Fruit fly (Drosophila melanogaster) whole organism, embryonic: ENCODE data around the gene CG12075.
A peak's percentile ranks its signal among the peaks of the same experiment; 100 is the strongest.

Experiments
- CG10462 ChIP-seq: fragments of 200-800 bp; sonication (Bioruptor generic); optimal IDR thresholded peaks from 2 replicates; lab custom pipeline; 2016; ENCODE audit warnings: missing biosample characterization, missing genetic modification characterization
- CG12744 ChIP-seq: fragments of 200-800 bp; sonication (Bioruptor generic); optimal IDR thresholded peaks from 2 replicates; lab custom pipeline; 2016; ENCODE audit warnings: missing biosample characterization, missing genetic modification characterization
- CG12769 ChIP-seq: fragments of 200-800 bp; sonication (Bioruptor generic); optimal IDR thresholded peaks from 2 replicates; lab custom pipeline; 2019; ENCODE audit warnings: missing biosample characterization, mild to moderate bottlenecking, missing genetic modification characterization, moderate library complexity
- CG14860 ChIP-seq: fragments of 200-800 bp; sonication (Bioruptor generic); IDR thresholded peaks from 3 replicates; pipeline ENCODE4 v1.3.6; 2022; ENCODE audit warnings: missing biosample characterization, missing genetic modification characterization; ENCODE audit not compliant: partially characterized antibody
- CG1602 ChIP-seq: fragments of 200-800 bp; sonication (Bioruptor generic); optimal IDR thresholded peaks from 3 replicates; lab custom pipeline; 2016; ENCODE audit warnings: missing biosample characterization, missing genetic modification characterization
- CG17612 ChIP-seq: fragments of 200-800 bp; sonication (Bioruptor generic); IDR thresholded peaks from 2 replicates; pipeline ENCODE4 v1.3.6; 2022; ENCODE audit warnings: missing biosample characterization, missing genetic modification characterization
- CG30403 ChIP-seq: fragments of 200-800 bp; sonication (Bioruptor generic); optimal IDR thresholded peaks from 3 replicates; lab custom pipeline; 2016; ENCODE audit warnings: missing biosample characterization, missing genetic modification characterization
- CG3163 ChIP-seq: fragments of 200-800 bp; sonication (Bioruptor generic); optimal IDR thresholded peaks from 3 replicates; lab custom pipeline; 2016; ENCODE audit warnings: missing biosample characterization, missing genetic modification characterization
- CG32767 ChIP-seq: fragments of 200-800 bp; sonication (Bioruptor generic); IDR thresholded peaks from 2 replicates; pipeline ENCODE4 v1.3.6; 2022; ENCODE audit warnings: missing biosample characterization, missing genetic modification characterization
- CG33557 ChIP-seq: fragments of 200-800 bp; sonication (Bioruptor generic); optimal IDR thresholded peaks from 2 replicates; lab custom pipeline; 2019; ENCODE audit warnings: missing biosample characterization, mild to moderate bottlenecking, missing genetic modification characterization, moderate library complexity
- CG34422 ChIP-seq: fragments of 200-800 bp; sonication (Bioruptor generic); IDR thresholded peaks from 3 replicates; pipeline ENCODE4 v1.3.6; 2022; ENCODE audit warnings: missing biosample characterization, missing genetic modification characterization
- CG4360 ChIP-seq: fragments of 200-800 bp; sonication (Bioruptor generic); IDR thresholded peaks from 2 replicates; pipeline ENCODE4 v1.3.6; 2022; ENCODE audit warnings: missing biosample characterization, missing genetic modification characterization
- CG4820 ChIP-seq: fragments of 200-800 bp; sonication (Bioruptor generic); optimal IDR thresholded peaks from 3 replicates; lab custom pipeline; 2016; ENCODE audit warnings: missing biosample characterization, missing genetic modification characterization
- CG5245 ChIP-seq: fragments of 200-800 bp; sonication (Bioruptor generic); optimal IDR thresholded peaks from 3 replicates; lab custom pipeline; 2016; ENCODE audit warnings: missing biosample characterization, missing genetic modification characterization
- CG5953 ChIP-seq: fragments of 200-800 bp; sonication (Bioruptor generic); IDR thresholded peaks from 2 replicates; pipeline ENCODE4 v1.3.6; 2022; ENCODE audit warnings: missing biosample characterization, missing genetic modification characterization
- CG7271 ChIP-seq: fragments of 200-800 bp; sonication (Bioruptor generic); optimal IDR thresholded peaks from 2 replicates; lab custom pipeline; 2018; ENCODE audit warnings: missing biosample characterization, mild to moderate bottlenecking, missing genetic modification characterization, moderate library complexity
- CG7556 ChIP-seq: fragments of 200-800 bp; sonication (Bioruptor generic); optimal IDR thresholded peaks from 2 replicates; lab custom pipeline; 2017; ENCODE audit warnings: missing biosample characterization, mild to moderate bottlenecking, missing genetic modification characterization
- CG7786 ChIP-seq: fragments of 200-800 bp; sonication (Bioruptor generic); optimal IDR thresholded peaks from 2 replicates; lab custom pipeline; 2016; ENCODE audit warnings: missing biosample characterization, missing genetic modification characterization
- CG8089 ChIP-seq: fragments of 200-800 bp; sonication (Bioruptor generic); optimal IDR thresholded peaks from 3 replicates; lab custom pipeline; 2016; ENCODE audit warnings: missing biosample characterization, missing genetic modification characterization
- CG8359 ChIP-seq: fragments of 200-800 bp; sonication (Bioruptor generic); optimal IDR thresholded peaks from 2 replicates; lab custom pipeline; 2017; ENCODE audit warnings: missing biosample characterization, mild to moderate bottlenecking, missing genetic modification characterization, borderline replicate concordance
- CG8765 ChIP-seq: fragments of 200-800 bp; sonication (Bioruptor generic); IDR thresholded peaks from 2 replicates; pipeline ENCODE4 v1.3.6; 2022; ENCODE audit warnings: missing biosample characterization, missing genetic modification characterization
- CHES-1-like ChIP-seq: fragments of 200-800 bp; sonication (Bioruptor generic); optimal IDR thresholded peaks from 2 replicates; lab custom pipeline; 2016; ENCODE audit warnings: missing biosample characterization, missing genetic modification characterization
- CTCF ChIP-seq: fragments of 200-800 bp; sonication (Bioruptor generic); optimal IDR thresholded peaks from 2 replicates; lab custom pipeline; 2017; ENCODE audit warnings: missing biosample characterization, mild to moderate bottlenecking, missing genetic modification characterization, moderate library complexity
- D19A ChIP-seq: fragments of 200-800 bp; optimal IDR thresholded peaks from 3 replicates; lab custom pipeline; 2019; ENCODE audit warnings: missing biosample characterization, mild to moderate bottlenecking, missing genetic modification characterization, moderate library complexity
- E2f2 ChIP-seq: fragments of 200-800 bp; sonication (Bioruptor generic); IDR thresholded peaks from 2 replicates; pipeline ENCODE4 v1.3.6; 2022; ENCODE audit warnings: missing biosample characterization, missing genetic modification characterization
- Ets97D ChIP-seq: fragments of 200-800 bp; sonication (Bioruptor generic); optimal IDR thresholded peaks from 3 replicates; lab custom pipeline; 2016; ENCODE audit warnings: missing biosample characterization, missing genetic modification characterization
- GATAe ChIP-seq: fragments of 200-800 bp; sonication (Bioruptor generic); conservative IDR thresholded peaks from 2 replicates; pipeline ENCODE4 v1.3.6; 2022; ENCODE audit warnings: missing biosample characterization, missing genetic modification characterization
- HLH3B ChIP-seq: fragments of 200-800 bp; sonication (Bioruptor generic); IDR thresholded peaks from 2 replicates; pipeline ENCODE4 v1.3.6; 2022; ENCODE audit warnings: missing biosample characterization, missing genetic modification characterization
- Hr3 ChIP-seq: fragments of 200-800 bp; sonication (Bioruptor generic); optimal IDR thresholded peaks from 3 replicates; lab custom pipeline; 2016; ENCODE audit warnings: missing biosample characterization, missing genetic modification characterization
- Max ChIP-seq: fragments of 200-800 bp; sonication (Bioruptor generic); optimal IDR thresholded peaks from 2 replicates; lab custom pipeline; 2016; ENCODE audit warnings: missing biosample characterization, mild to moderate bottlenecking, missing genetic modification characterization
- Med ChIP-seq: fragments of 200-800 bp; sonication (Bioruptor generic); peaks from one replicate; lab custom pipeline; 2016; ENCODE audit warnings: missing biosample characterization, missing genetic modification characterization, mild to moderate bottlenecking, inconsistent platforms, moderate library complexity
- Meics ChIP-seq: fragments of 200-800 bp; sonication (Bioruptor generic); optimal IDR thresholded peaks from 2 replicates; lab custom pipeline; 2017; ENCODE audit warnings: missing biosample characterization, mild to moderate bottlenecking, missing genetic modification characterization
- NC2β ChIP-seq: fragments of 200-800 bp; sonication (Bioruptor generic); optimal IDR thresholded peaks from 2 replicates; lab custom pipeline; 2016; ENCODE audit warnings: missing biosample characterization, missing genetic modification characterization
- NFAT ChIP-seq: fragments of 200-800 bp; sonication (Bioruptor generic); IDR thresholded peaks from 2 replicates; pipeline ENCODE4 v1.3.6; 2022; ENCODE audit warnings: missing biosample characterization, missing genetic modification characterization
- az2 ChIP-seq: fragments of 200-800 bp; sonication (Bioruptor generic); optimal IDR thresholded peaks from 3 replicates; lab custom pipeline; 2016; ENCODE audit warnings: missing biosample characterization, missing genetic modification characterization
- bbx ChIP-seq: fragments of 200-800 bp; sonication (Bioruptor generic); IDR thresholded peaks from 2 replicates; pipeline ENCODE4 v1.3.6; 2022; ENCODE audit warnings: missing biosample characterization, missing genetic modification characterization; ENCODE audit not compliant: partially characterized antibody
- caup ChIP-seq: fragments of 200-800 bp; sonication (Bioruptor generic); optimal IDR thresholded peaks from 3 replicates; lab custom pipeline; 2017; ENCODE audit warnings: missing biosample characterization, mild to moderate bottlenecking, missing genetic modification characterization, moderate library complexity; ENCODE audit not compliant: severe bottlenecking
- chinmo ChIP-seq: fragments of 200-800 bp; sonication (Bioruptor generic); IDR thresholded peaks from 4 replicates; pipeline ENCODE4 v1.3.6; 2022; ENCODE audit warnings: missing biosample characterization, missing genetic modification characterization; ENCODE audit not compliant: partially characterized antibody
- dysf ChIP-seq: fragments of 200-800 bp; sonication (Bioruptor generic); IDR thresholded peaks from 3 replicates; pipeline ENCODE4 v1.3.6; 2022; ENCODE audit warnings: missing biosample characterization, missing genetic modification characterization
- ewg ChIP-seq: fragments of 200-800 bp; sonication (Bioruptor generic); optimal IDR thresholded peaks from 3 replicates; lab custom pipeline; 2017; ENCODE audit warnings: mild to moderate bottlenecking, missing biosample characterization, missing genetic modification reagents, missing genetic modification characterization
- exex ChIP-seq: fragments of 200-800 bp; sonication (Bioruptor generic); optimal IDR thresholded peaks from 4 replicates; lab custom pipeline; 2018; ENCODE audit warnings: missing biosample characterization, mild to moderate bottlenecking, missing genetic modification characterization, moderate library complexity
- fd3F ChIP-seq: fragments of 200-800 bp; sonication (Bioruptor generic); optimal IDR thresholded peaks from 2 replicates; lab custom pipeline; 2018; ENCODE audit warnings: missing biosample characterization, mild to moderate bottlenecking, missing genetic modification characterization, moderate library complexity
- grn ChIP-seq: fragments of 200-800 bp; sonication (Bioruptor generic); optimal IDR thresholded peaks from 3 replicates; lab custom pipeline; 2017; ENCODE audit warnings: missing biosample characterization, missing genetic modification characterization
- gt ChIP-seq: fragments of 200-800 bp; sonication (Bioruptor generic); IDR thresholded peaks from 2 replicates; pipeline ENCODE4 v1.3.6; 2022; ENCODE audit warnings: missing biosample characterization, missing genetic modification characterization
- hb ChIP-seq: fragments of 200-800 bp; sonication (Bioruptor generic); IDR thresholded peaks from 3 replicates; pipeline ENCODE4 v1.3.6; 2022; ENCODE audit warnings: missing biosample characterization, missing genetic modification characterization; ENCODE audit not compliant: partially characterized antibody
- nau ChIP-seq: fragments of 200-800 bp; sonication (Bioruptor generic); optimal IDR thresholded peaks from 3 replicates; lab custom pipeline; 2017; ENCODE audit warnings: missing biosample characterization, mild to moderate bottlenecking, missing genetic modification characterization, missing genetic modification reagents
- pros ChIP-seq: fragments of 200-800 bp; sonication (Bioruptor generic); optimal IDR thresholded peaks from 3 replicates; lab custom pipeline; 2019; ENCODE audit warnings: missing biosample characterization, mild to moderate bottlenecking, missing genetic modification characterization, moderate library complexity
- ro ChIP-seq: fragments of 200-800 bp; sonication (Bioruptor generic); IDR thresholded peaks from 2 replicates; pipeline ENCODE4 v1.3.6; 2022; ENCODE audit warnings: missing biosample characterization, missing genetic modification characterization
- sd ChIP-seq: fragments of 200-800 bp; sonication (Bioruptor generic); optimal IDR thresholded peaks from 3 replicates; lab custom pipeline; 2018; ENCODE audit warnings: missing biosample characterization, mild to moderate bottlenecking, missing genetic modification characterization, moderate library complexity
- so ChIP-seq: fragments of 200-800 bp; sonication (Bioruptor generic); IDR thresholded peaks from 3 replicates; pipeline ENCODE4 v1.3.6; 2022; ENCODE audit warnings: missing biosample characterization, missing genetic modification characterization
- sqz ChIP-seq: fragments of 200-800 bp; sonication (Bioruptor generic); optimal IDR thresholded peaks from 3 replicates; lab custom pipeline; 2018; ENCODE audit warnings: missing biosample characterization, mild to moderate bottlenecking, missing genetic modification characterization
- z ChIP-seq: fragments of 200-800 bp; sonication (Bioruptor generic); IDR thresholded peaks from 3 replicates; pipeline ENCODE4 v1.3.6; 2022; ENCODE audit warnings: missing biosample characterization, missing genetic modification characterization

The CG12075 gene

dm6 chrX:8861267-8861666, 23.1 kb downstream of the CG12075 start (continued):
- TF ChIP-seq HLH3B (GFP tag; lab: Robert Waterston, UW): peak; percentile 33; the same call in 1 of the 2 replicates
- no peak for TF ChIP-seq CG8765 (GFP tag; lab: Robert Waterston, UW)
- no peak for TF ChIP-seq exex (tag; lab: Kevin White, UChicago)
- peak; percentile 51 for TF ChIP-seq CG30403 (GFP tag; lab: Kevin White, UChicago)
- TF ChIP-seq CG33557: no peak
- TF ChIP-seq Max (GFP tag; lab: Kevin White, UChicago): no peak
- TF ChIP-seq D19A (tag; lab: Kevin White, UChicago): no peak
- TF ChIP-seq CG10462 (GFP tag; lab: Kevin White, UChicago): no peak
- peak; percentile 50 for TF ChIP-seq az2 (GFP tag; lab: Kevin White, UChicago)
- peak; percentile 26 for TF ChIP-seq CG7556 (GFP tag; lab: Kevin White, UChicago)
- TF ChIP-seq CG34422 (GFP tag; lab: Robert Waterston, UW): no peak
- TF ChIP-seq z (GFP tag; lab: Robert Waterston, UW): no peak
- TF ChIP-seq Ets97D (GFP tag; lab: Kevin White, UChicago): no peak
- no peak for TF ChIP-seq NFAT (GFP tag; lab: Robert Waterston, UW)
- no peak for TF ChIP-seq Hr3 (GFP tag; lab: Kevin White, UChicago)
- TF ChIP-seq sqz (GFP tag; lab: Kevin White, UChicago): no peak
- no peak for TF ChIP-seq CG8359
- no peak for TF ChIP-seq CHES-1-like
- peak; percentile 24 for TF ChIP-seq CG1602 (GFP tag; lab: Kevin White, UChicago)
- TF ChIP-seq CG8089 (GFP tag; lab: Kevin White, UChicago): no peak
- no peak for TF ChIP-seq grn (GFP tag; lab: Kevin White, UChicago)
- TF ChIP-seq CG5953: no peak
- peak; percentile 6 for TF ChIP-seq nau (GFP tag; lab: Kevin White, UChicago)
- no peak for TF ChIP-seq gt (GFP tag; lab: Robert Waterston, UW)
- 0 out of 3 replicates have a peak, but pooled peaks have one; percentile 30 for TF ChIP-seq so
- no peak for TF ChIP-seq CG3163 (GFP tag; lab: Kevin White, UChicago)
- TF ChIP-seq CG4820 (GFP tag; lab: Kevin White, UChicago): peak; percentile 45
- no peak for TF ChIP-seq CG14860 (GFP tag; lab: Robert Waterston, UW)
- TF ChIP-seq, all 482 proteins: peak for 133

dm6 chrX:8863133-8863553, 25.0 kb downstream of the CG12075 start:
- TF ChIP-seq sd (tag; lab: Kevin White, UChicago) (peak; percentile 92), E2f2 (0 out of 2 replicates have a peak, but pooled peaks have one; percentile 22), CG4360 (peak; percentile 72), bbx (0 out of 2 replicates have a peak, but pooled peaks have one; percentile 37), caup (GFP tag; lab: Kevin White, UChicago) (no peak), CG12769 (tag; lab: Kevin White, UChicago) (peak; percentile 14), ro (GFP tag; lab: Robert Waterston, UW) (no peak), pros (peak; percentile 9), Max (GFP tag; lab: Kevin White, UChicago) (no peak), CTCF (no peak), CG5245 (GFP tag; lab: Kevin White, UChicago) (no peak), Med (GFP tag; lab: Kevin White, UChicago) (peak; percentile 79), GATAe (GFP tag; lab: Robert Waterston, UW) (no peak), CG7271 (no peak), chinmo (GFP tag; lab: Robert Waterston, UW) (peak; percentile 79; the same call in 1 of the 4 replicates), CG7786 (GFP tag; lab: Kevin White, UChicago) (peak; percentile 51), hb (GFP tag; lab: Robert Waterston, UW) (peak; percentile 41; the same call in 1 of the 3 replicates), Meics (GFP tag; lab: Kevin White, UChicago) (no peak), dysf (GFP tag; lab: Robert Waterston, UW) (no peak), CG32767 (GFP tag; lab: Robert Waterston, UW) (no peak), ewg (GFP tag; lab: Kevin White, UChicago) (no peak), fd3F (no peak), CG17612 (GFP tag; lab: Robert Waterston, UW) (no peak), NC2β (GFP tag; lab: Kevin White, UChicago) (peak; percentile 25), CG12744 (no peak)
